Worm (Caenorhabditis elegans) whole organism, young adult: ENCODE data around the gene K07D4.4.

Experiments used
- B0035.1 ChIP-seq: sonication (generic microtip); optimal IDR thresholded peaks from 2 replicates; lab custom pipeline; 2016; ENCODE audit warnings: missing genetic modification characterization, mild to moderate bottlenecking, missing compliant biosample characterization, missing genotype, missing genetic modification reagents
- C17E4.6 ChIP-seq: fragments of 200-800 bp; sonication (Bioruptor generic); IDR thresholded peaks from 2 replicates; pipeline ENCODE4 v1.3.6; 2022; ENCODE audit warnings: missing genetic modification reagents, missing genetic modification characterization, missing compliant biosample characterization
- D2030.7 ChIP-seq: fragments of 200-800 bp; sonication (Bioruptor generic); IDR thresholded peaks from 2 replicates; pipeline ENCODE4 v1.3.6; 2022; ENCODE audit warnings: missing genetic modification reagents, missing genetic modification characterization, missing compliant biosample characterization
- F22D6.2 ChIP-seq: sonication (generic microtip); optimal IDR thresholded peaks from 2 replicates; lab custom pipeline; 2016; ENCODE audit warnings: mild to moderate bottlenecking, missing genetic modification characterization, missing compliant biosample characterization
- F23B12.7 ChIP-seq: sonication (generic microtip); optimal IDR thresholded peaks from 2 replicates; lab custom pipeline; 2017; ENCODE audit warnings: missing genetic modification characterization, mild to moderate bottlenecking, missing compliant biosample characterization, antibody characterized with exemption, moderate library complexity; ENCODE audit not compliant: insufficient read depth
- F37B4.10 ChIP-seq: fragments of 200-800 bp; sonication (Bioruptor generic); IDR thresholded peaks from 2 replicates; pipeline ENCODE4 v1.3.6; 2022; ENCODE audit warnings: missing genetic modification characterization, missing compliant biosample characterization
- F52B5.7 ChIP-seq: sonication (generic microtip); optimal IDR thresholded peaks from 2 replicates; lab custom pipeline; 2016; ENCODE audit warnings: mild to moderate bottlenecking, missing genetic modification characterization, missing compliant biosample characterization
- F57C9.4 ChIP-seq: sonication (generic microtip); optimal IDR thresholded peaks from 2 replicates; lab custom pipeline; 2017; ENCODE audit warnings: mild to moderate bottlenecking, missing genetic modification characterization, missing compliant biosample characterization
- Y95B8A.8 ChIP-seq: fragments of 200-800 bp; sonication (Bioruptor generic); IDR thresholded peaks from 2 replicates; pipeline ENCODE4 v1.3.6; 2022; ENCODE audit warnings: missing genetic modification reagents, missing genetic modification characterization, missing compliant biosample characterization
- akir-1 ChIP-seq: fragments of 200-800 bp; sonication (Bioruptor generic); optimal IDR thresholded peaks from 2 replicates; lab custom pipeline; 2018; ENCODE audit warnings: mild to moderate bottlenecking, missing genetic modification characterization, moderate library complexity, missing compliant biosample characterization
- athp-1 ChIP-seq: sonication (generic microtip); optimal IDR thresholded peaks from 2 replicates; lab custom pipeline; 2017; ENCODE audit warnings: mild to moderate bottlenecking, missing genetic modification characterization, missing compliant biosample characterization
- attf-3 ChIP-seq: fragments of 200-800 bp; sonication (Bioruptor generic); conservative IDR thresholded peaks from 2 replicates; pipeline ENCODE4 v1.3.6; 2022; ENCODE audit warnings: missing genetic modification reagents, missing genetic modification characterization, missing compliant biosample characterization
- bed-1 ChIP-seq: fragments of 200-800 bp; sonication (Bioruptor generic); IDR thresholded peaks from 2 replicates; pipeline ENCODE4 v1.3.6; 2022; ENCODE audit warnings: missing genetic modification reagents, missing genetic modification characterization, missing compliant biosample characterization
- ccch-3 ChIP-seq: fragments of 200-800 bp; sonication (Bioruptor generic); optimal IDR thresholded peaks from 2 replicates; lab custom pipeline; 2018; ENCODE audit warnings: mild to moderate bottlenecking, missing genetic modification characterization, missing compliant biosample characterization
- cebp-1 ChIP-seq, 2 experiments: fragments of 200-800 bp in 1 of 2; sonication (Bioruptor generic) in 1 of 2; sonication (generic microtip) in 1 of 2; IDR thresholded peaks in 1 of 2; optimal IDR thresholded peaks in 1 of 2; 2 replicates each; pipeline versions ENCODE4 v1.3.6 to Lab custom; 2017 to 2022; ENCODE audit warnings: missing compliant biosample characterization in 2 of 2, missing genetic modification characterization in 2 of 2, mild to moderate bottlenecking in 1 of 2, missing genetic modification reagents in 1 of 2, moderate library complexity in 1 of 2
- ceh-100 ChIP-seq: fragments of 200-800 bp; sonication (Bioruptor generic); IDR thresholded peaks from 2 replicates; pipeline ENCODE4 v1.3.6; 2022; ENCODE audit warnings: missing genetic modification reagents, missing genetic modification characterization, missing compliant biosample characterization
- ceh-91 ChIP-seq: fragments of 200-800 bp; sonication (Bioruptor generic); IDR thresholded peaks from 2 replicates; pipeline ENCODE4 v1.3.6; 2022; ENCODE audit warnings: missing genetic modification reagents, missing genetic modification characterization, missing compliant biosample characterization
- chd-7 ChIP-seq: sonication (generic microtip); optimal IDR thresholded peaks from 2 replicates; lab custom pipeline; 2016; ENCODE audit warnings: mild to moderate bottlenecking, missing genetic modification characterization, moderate library complexity, missing compliant biosample characterization
- die-1 ChIP-seq: sonication (generic microtip); optimal IDR thresholded peaks from 2 replicates; lab custom pipeline; 2016; ENCODE audit warnings: missing genotype, mild to moderate bottlenecking, missing genetic modification characterization, missing compliant biosample characterization
- egl-18 ChIP-seq: fragments of 200-800 bp; sonication (Bioruptor generic); IDR thresholded peaks from 2 replicates; pipeline ENCODE4 v1.3.6; 2022; ENCODE audit warnings: missing genetic modification reagents, missing genetic modification characterization, missing compliant biosample characterization
- ets-4 ChIP-seq: fragments of 200-800 bp; sonication (Bioruptor generic); optimal IDR thresholded peaks from 2 replicates; lab custom pipeline; 2018; ENCODE audit warnings: mild to moderate bottlenecking, missing genetic modification characterization, missing compliant biosample characterization
- hlh-26 ChIP-seq: fragments of 200-800 bp; sonication (Bioruptor generic); conservative IDR thresholded peaks from 2 replicates; pipeline ENCODE4 v1.3.6; 2022; ENCODE audit warnings: missing genetic modification reagents, missing genetic modification characterization, missing compliant biosample characterization
- hmg-20 ChIP-seq: fragments of 200-800 bp; sonication (Bioruptor generic); IDR thresholded peaks from 2 replicates; pipeline ENCODE4 v1.3.6; 2022; ENCODE audit warnings: missing genetic modification reagents, missing genetic modification characterization, missing compliant biosample characterization
- hsf-1 ChIP-seq: fragments of 200-800 bp; sonication (Bioruptor generic); IDR thresholded peaks from 2 replicates; pipeline ENCODE4 v1.3.6; 2022; ENCODE audit warnings: missing genetic modification reagents, missing genetic modification characterization, missing compliant biosample characterization
- lag-1 ChIP-seq: fragments of 200-800 bp; sonication (Bioruptor generic); IDR thresholded peaks from 2 replicates; pipeline ENCODE4 v1.3.6; 2022; ENCODE audit warnings: missing genetic modification reagents, missing genetic modification characterization, missing compliant biosample characterization
- let-526 ChIP-seq: fragments of 200-800 bp; sonication (Bioruptor generic); IDR thresholded peaks from 2 replicates; pipeline ENCODE4 v1.3.6; 2022; ENCODE audit warnings: missing genetic modification reagents, missing genetic modification characterization, missing compliant biosample characterization
- let-607 ChIP-seq, 2 experiments: fragments of 200-800 bp in 1 of 2; sonication (Bioruptor generic) in 1 of 2; sonication (generic microtip) in 1 of 2; optimal IDR thresholded peaks; 2 replicates each; lab custom pipeline; 2016 to 2018; ENCODE audit warnings: mild to moderate bottlenecking in 2 of 2, missing compliant biosample characterization in 2 of 2, missing genetic modification characterization in 2 of 2, moderate library complexity in 2 of 2, missing genotype in 1 of 2
- lin-35 ChIP-seq, 3 experiments: fragments of 150-350 bp in 2 of 3; sonication (generic microtip) in 1 of 3; optimal IDR thresholded peaks; 2 replicates each; lab custom pipeline; 2014 to 2018; ENCODE audit warnings: missing biosample characterization in 3 of 3, missing genetic modification characterization in 3 of 3, missing genetic modification reagents in 3 of 3
- lir-1 ChIP-seq: fragments of 200-800 bp; sonication (Bioruptor generic); conservative IDR thresholded peaks from 2 replicates; pipeline ENCODE4 v1.3.6; 2022; ENCODE audit warnings: missing genetic modification reagents, missing genetic modification characterization, missing compliant biosample characterization
- mes-4 ChIP-seq: sonication (generic microtip); optimal IDR thresholded peaks from 2 replicates; lab custom pipeline; 2016; ENCODE audit warnings: missing genotype, missing genetic modification characterization, missing compliant biosample characterization
- pha-4 ChIP-seq: fragments of 150-350 bp; sonication (generic microtip); optimal IDR thresholded peaks from 2 replicates; lab custom pipeline; 2014; ENCODE audit warnings: missing biosample characterization, missing genetic modification reagents, missing genetic modification characterization
- repo-1 ChIP-seq: sonication (generic microtip); optimal IDR thresholded peaks from 2 replicates; lab custom pipeline; 2017; ENCODE audit warnings: mild to moderate bottlenecking, missing genetic modification characterization, missing compliant biosample characterization
- sea-2 ChIP-seq: fragments of 200-800 bp; sonication (Bioruptor generic); IDR thresholded peaks from 2 replicates; pipeline ENCODE4 v1.3.6; 2022; ENCODE audit warnings: missing genetic modification characterization, missing compliant biosample characterization
- snpc-4 ChIP-seq, 5 experiments: fragments of 150-350 bp in 1 of 5; sonication (generic microtip) in 4 of 5; optimal IDR thresholded peaks; 2 replicates each; lab custom pipeline; 2014 to 2018; ENCODE audit warnings: missing genetic modification characterization in 5 of 5, missing biosample characterization in 3 of 5, antibody characterized with exemption in 2 of 5, mild to moderate bottlenecking in 2 of 5, missing compliant biosample characterization in 2 of 5, missing genotype in 2 of 5, moderate library complexity in 2 of 5, missing genetic modification reagents in 1 of 5
- somi-1 ChIP-seq: fragments of 200-800 bp; sonication (Bioruptor generic); optimal IDR thresholded peaks from 2 replicates; lab custom pipeline; 2018; ENCODE audit warnings: mild to moderate bottlenecking, missing genetic modification characterization, missing compliant biosample characterization
- tlf-1 ChIP-seq: fragments of 200-800 bp; sonication (Bioruptor generic); optimal IDR thresholded peaks from 2 replicates; lab custom pipeline; 2018; ENCODE audit warnings: mild to moderate bottlenecking, missing genetic modification characterization, missing compliant biosample characterization
- unc-130 ChIP-seq: sonication (generic microtip); optimal IDR thresholded peaks from 2 replicates; lab custom pipeline; 2016; ENCODE audit warnings: missing genetic modification reagents, missing genetic modification characterization, missing compliant biosample characterization
- xnd-1 ChIP-seq: sonication (generic microtip); optimal IDR thresholded peaks from 2 replicates; lab custom pipeline; 2016; ENCODE audit warnings: missing genotype, missing genetic modification reagents, missing genetic modification characterization, missing compliant biosample characterization
- zim-3 ChIP-seq: sonication (generic microtip); optimal IDR thresholded peaks from 2 replicates; lab custom pipeline; 2017; ENCODE audit warnings: mild to moderate bottlenecking, missing genetic modification characterization, moderate library complexity, missing compliant biosample characterization
- ztf-18 ChIP-seq: sonication (generic microtip); optimal IDR thresholded peaks from 2 replicates; lab custom pipeline; 2016; ENCODE audit warnings: missing genotype, mild to moderate bottlenecking, missing genetic modification characterization, missing compliant biosample characterization
- ztf-26 ChIP-seq: sonication (generic microtip); optimal IDR thresholded peaks from 2 replicates; lab custom pipeline; 2017; ENCODE audit warnings: missing genetic modification characterization, missing compliant biosample characterization
- ztf-3 ChIP-seq: fragments of 200-800 bp; sonication (Bioruptor generic); optimal IDR thresholded peaks from 2 replicates; lab custom pipeline; 2018; ENCODE audit warnings: mild to moderate bottlenecking, missing genetic modification characterization, missing compliant biosample characterization

Gene K07D4.4

ce11 chrII:4044349-4044748 is 12.2 kb upstream of the K07D4.4 start, which contains the start of gene rpn-11 (continued):
- no peak for TF ChIP-seq ccch-3 (GFP tag; lab: Kevin White, UChicago)
- no peak for TF ChIP-seq ztf-3 (GFP tag; lab: Kevin White, UChicago)
- peak; percentile 40 for TF ChIP-seq repo-1
- no peak for TF ChIP-seq F52B5.7 (tag; lab: Kevin White, UChicago)
- no peak for TF ChIP-seq F37B4.10 (GFP tag; lab: Robert Waterston, UW)
- peak; percentile 13; the same call in 1 of the 2 replicates for TF ChIP-seq hsf-1
- TF ChIP-seq lir-1 (GFP tag; lab: Robert Waterston, UW): peak; percentile 71
- peak; percentile 61; the same call in 1 of the 2 replicates for TF ChIP-seq attf-3 (GFP tag; lab: Robert Waterston, UW)
- TF ChIP-seq xnd-1 (tag; lab: Kevin White, UChicago): peak; percentile 56
- peak; percentile 56 for TF ChIP-seq unc-130 (GFP tag; lab: Kevin White, UChicago)
- TF ChIP-seq chd-7 (tag; lab: Kevin White, UChicago): no peak
- no peak for TF ChIP-seq lag-1
- TF ChIP-seq tlf-1 (GFP tag; lab: Kevin White, UChicago): peak; percentile 80
- TF ChIP-seq mes-4: no peak
- TF ChIP-seq somi-1 (GFP tag; lab: Kevin White, UChicago): no peak
- peak; percentile 50 for TF ChIP-seq athp-1 (tag; lab: Kevin White, UChicago)
- TF ChIP-seq ets-4 (GFP tag; lab: Kevin White, UChicago): no peak
- peak; percentile 49 for TF ChIP-seq F23B12.7 (tag; lab: Kevin White, UChicago)
- peak; percentile 1 for TF ChIP-seq snpc-4 (GFP tag; optimal IDR thresholded peaks at IDR 0.05; lab: Kevin White, UChicago)
- peak in 3 of 4 experiments; percentile 43 to 68 (median 60) for TF ChIP-seq snpc-4 (tag; optimal IDR thresholded peaks at IDR 0.05; lab: Kevin White, UChicago)
- peak; percentile 62 to 95 (median 69) for TF ChIP-seq lin-35 (GFP tag; optimal IDR thresholded peaks at IDR 0.05; lab: Kevin White, UChicago)
- TF ChIP-seq ceh-100 (GFP tag; lab: Robert Waterston, UW): peak; percentile 41; the same call in 1 of the 2 replicates
- no peak for TF ChIP-seq sea-2 (GFP tag; lab: Robert Waterston, UW)
- TF ChIP-seq F22D6.2 (tag; lab: Kevin White, UChicago): peak; percentile 51
- TF ChIP-seq zim-3 (tag; lab: Kevin White, UChicago): no peak
- peak; percentile 86 for TF ChIP-seq ceh-91 (GFP tag; lab: Robert Waterston, UW)
- TF ChIP-seq akir-1 (GFP tag; lab: Kevin White, UChicago): no peak
- TF ChIP-seq ztf-18 (tag; lab: Kevin White, UChicago): peak; percentile 4
- TF ChIP-seq ztf-26 (tag; lab: Kevin White, UChicago): peak; percentile 80
- no peak for TF ChIP-seq die-1 (tag; lab: Kevin White, UChicago)
- peak; percentile 60 to 91 for TF ChIP-seq let-607 (tag; optimal IDR thresholded peaks at IDR 0.05; lab: Kevin White, UChicago)
- TF ChIP-seq pha-4 (tag; lab: Kevin White, UChicago): peak; percentile 65
- TF ChIP-seq hmg-20: no peak
- TF ChIP-seq let-526 (GFP tag; lab: Robert Waterston, UW): no peak
- no peak for TF ChIP-seq hlh-26 (GFP tag; lab: Robert Waterston, UW)
- peak; percentile 82 for TF ChIP-seq D2030.7 (GFP tag; lab: Robert Waterston, UW)
- no peak for TF ChIP-seq bed-1 (GFP tag; lab: Robert Waterston, UW)
- no peak for TF ChIP-seq F57C9.4 (tag; lab: Kevin White, UChicago)
- no peak for TF ChIP-seq B0035.1 (tag; lab: Kevin White, UChicago)
- no peak for TF ChIP-seq egl-18
- TF ChIP-seq Y95B8A.8 (GFP tag; lab: Robert Waterston, UW): peak; percentile 71; the same call in 1 of the 2 replicates
- TF ChIP-seq cebp-1 (GFP tag; IDR thresholded peaks at IDR 0.05; lab: Robert Waterston, UW): no peak
- peak; percentile 83 for TF ChIP-seq cebp-1 (tag; optimal IDR thresholded peaks at IDR 0.05; lab: Kevin White, UChicago)
- TF ChIP-seq C17E4.6 (GFP tag; lab: Robert Waterston, UW): no peak
- TF ChIP-seq, all 124 proteins: peak for 62
